Fruit fly (Drosophila melanogaster): ENCODE measurements around the gene CG33796.
A peak's percentile ranks its signal among the peaks of the same experiment; 100 is the strongest.

- TF ChIP-seq cnc (optimal IDR thresholded peaks at IDR 0.05) = no peak
- no peak for TF ChIP-seq Crg-1 (GFP tag; optimal IDR thresholded peaks at IDR 0.05)
- no peak for TF ChIP-seq CG7045 (GFP tag; optimal IDR thresholded peaks at IDR 0.05)
- TF ChIP-seq kay (GFP tag; ENCODE audit: borderline replicate concordance) = no peak
- peak; percentile 17 for TF ChIP-seq Hr96 (GFP tag; optimal IDR thresholded peaks at IDR 0.05)
- no peak for TF ChIP-seq Clk (GFP tag; optimal IDR thresholded peaks at IDR 0.05)
- no peak for TF ChIP-seq CG14711 (tag; optimal IDR thresholded peaks at IDR 0.05)
- TF ChIP-seq pad (GFP tag; optimal IDR thresholded peaks at IDR 0.05) = no peak
- no peak for TF ChIP-seq toe (GFP tag; optimal IDR thresholded peaks at IDR 0.05)
- TF ChIP-seq CG7101 (tag; optimal IDR thresholded peaks at IDR 0.05) = no peak
- TF ChIP-seq tj (GFP tag; optimal IDR thresholded peaks at IDR 0.05) = peak; percentile 65
These were observed 3.5 kb downstream of the CG33796 start for dm6 chr3L:16166217-16166997.
